Fruit fly (Drosophila melanogaster): ENCODE data around the gene twit.

twit gene

DNA sequence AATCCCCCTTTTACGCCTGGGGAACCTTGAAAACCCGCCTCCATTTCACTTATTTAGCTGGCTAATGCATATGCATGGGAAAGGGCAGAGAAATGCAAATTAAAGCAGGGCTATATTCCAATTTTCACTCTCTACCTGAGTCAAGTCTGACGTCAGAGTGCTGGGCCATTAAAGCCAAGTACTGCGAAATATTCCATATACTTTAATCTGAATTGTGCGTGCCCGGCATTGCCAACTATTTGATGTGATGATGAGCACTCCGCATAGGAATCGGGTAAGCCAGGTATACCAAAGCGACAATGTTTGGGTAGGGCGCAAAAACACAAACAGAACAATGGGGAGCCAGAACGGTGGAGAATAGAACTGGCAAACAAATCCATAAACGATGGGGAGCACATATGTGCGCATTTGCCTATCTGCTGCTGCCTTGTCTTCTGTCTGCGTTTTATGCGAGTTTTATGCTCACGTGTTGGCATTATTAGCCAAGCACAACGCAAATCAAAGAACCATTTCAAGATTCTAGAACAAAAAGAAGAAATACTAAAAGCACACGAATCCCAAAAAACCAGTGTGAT lies 27.3 kb downstream of the twit start:
- TF ChIP-seq CTCF (optimal IDR thresholded peaks at IDR 0.05) (no peak), CG8478 (optimal IDR thresholded peaks at IDR 0.05) (no peak)

DNA sequence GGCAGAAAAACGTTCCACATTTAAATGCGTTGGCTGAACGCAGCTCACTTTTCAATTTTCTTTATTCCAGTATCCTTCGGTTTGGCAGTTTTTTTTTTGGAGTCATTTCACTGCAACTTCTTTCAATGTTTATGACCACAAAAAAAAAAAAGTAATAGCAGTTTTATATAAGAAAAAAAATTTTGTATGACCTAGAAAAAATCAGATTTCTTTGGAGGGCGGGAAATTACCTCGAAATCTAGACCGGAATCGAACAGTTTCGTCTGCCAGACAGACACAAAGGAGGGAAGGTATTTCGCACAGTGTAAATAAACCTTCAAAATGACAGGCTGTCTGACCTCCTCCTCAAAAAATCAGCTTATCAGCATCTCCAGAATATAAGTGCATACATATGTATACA lies 28.1 kb downstream of the twit start:
- no peak for TF ChIP-seq CTCF (optimal IDR thresholded peaks at IDR 0.05)
- no peak for TF ChIP-seq CG8478 (optimal IDR thresholded peaks at IDR 0.05)

DNA sequence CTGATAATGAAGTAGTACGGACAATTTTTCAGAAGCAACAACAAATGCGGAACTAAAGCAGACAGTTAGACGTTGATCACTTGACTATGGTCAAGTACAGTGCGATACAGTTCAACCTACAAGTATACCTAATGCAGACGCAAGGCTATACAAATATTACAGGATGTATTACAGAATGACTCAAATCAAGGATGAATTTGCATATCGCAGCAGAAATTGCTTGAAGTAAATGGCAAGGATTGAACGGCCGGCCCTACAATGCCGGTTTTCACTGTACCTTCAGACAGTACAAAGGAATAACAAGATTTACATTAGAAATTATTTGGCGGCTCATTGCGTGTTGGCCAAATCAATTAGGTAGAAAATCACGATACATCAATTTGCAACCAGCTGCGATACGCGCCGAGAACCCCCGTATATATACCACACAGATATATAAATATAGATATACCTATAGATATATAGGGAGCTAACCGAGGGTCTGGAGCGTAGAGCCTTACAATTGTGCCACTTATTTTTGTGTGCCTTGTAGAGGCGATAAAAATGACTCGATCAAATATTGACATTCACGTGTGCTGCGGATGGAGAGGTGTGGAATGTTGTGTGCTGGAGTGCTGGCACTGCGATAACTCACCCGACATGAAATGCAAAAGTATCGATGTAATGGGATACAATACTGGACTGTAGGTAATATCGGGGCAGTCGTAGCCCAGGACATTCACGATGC lies 29.1 kb downstream of the twit start:
- no peak for TF ChIP-seq CTCF (optimal IDR thresholded peaks at IDR 0.05)
- TF ChIP-seq CG8478 (optimal IDR thresholded peaks at IDR 0.05) = no peak

DNA sequence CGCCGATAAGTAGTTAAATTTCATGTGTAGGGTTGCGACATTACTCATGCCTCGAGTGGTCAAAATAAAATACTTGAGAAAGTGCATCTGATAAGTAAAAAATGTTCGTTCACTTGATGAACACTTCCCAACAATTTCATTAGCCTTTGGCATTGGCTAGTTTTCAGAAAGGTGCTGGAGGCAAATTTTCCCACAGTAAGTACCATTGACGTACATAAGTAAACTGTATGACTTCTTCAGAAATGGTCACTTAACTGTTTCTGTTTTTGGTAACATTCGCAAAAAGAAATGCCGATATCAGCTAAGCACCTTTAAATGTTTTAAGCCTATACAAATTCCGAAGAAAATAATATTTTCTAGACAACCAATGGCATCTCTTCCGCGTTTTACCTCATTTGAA lies 30.7 kb downstream of the twit start:
- no peak for TF ChIP-seq CG8478 (optimal IDR thresholded peaks at IDR 0.05)
- no peak for TF ChIP-seq CTCF (optimal IDR thresholded peaks at IDR 0.05)

DNA sequence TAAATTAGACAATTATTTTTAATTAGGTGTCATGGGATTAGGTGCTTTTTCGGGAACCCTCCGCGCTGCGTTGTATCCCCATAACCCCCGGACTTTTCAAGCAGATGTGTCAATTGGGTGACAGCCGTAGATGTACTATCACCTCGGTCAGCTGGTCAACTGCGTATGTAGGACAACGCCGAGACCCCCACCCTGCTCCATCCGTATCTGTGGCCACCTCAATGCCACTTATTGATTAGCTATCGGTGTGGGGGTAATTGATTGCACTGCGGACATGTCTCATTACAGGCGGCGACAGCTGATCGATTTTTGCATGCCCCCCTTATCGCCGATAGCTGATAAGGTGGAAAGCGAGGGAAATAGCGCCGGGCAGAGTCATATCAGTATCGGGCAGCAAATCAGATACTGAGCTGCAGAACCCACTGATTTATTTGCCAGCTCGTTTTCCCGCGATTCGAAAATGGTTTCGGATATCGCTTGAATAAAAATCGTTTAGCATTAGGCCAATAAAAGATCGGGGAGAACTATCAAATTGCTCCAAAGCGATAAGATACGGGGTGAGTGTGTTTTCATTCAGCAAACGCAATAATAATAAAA lies 31.3 kb downstream of the twit start:
- no peak for TF ChIP-seq CG8478 (optimal IDR thresholded peaks at IDR 0.05)
- no peak for TF ChIP-seq CTCF (optimal IDR thresholded peaks at IDR 0.05)

DNA sequence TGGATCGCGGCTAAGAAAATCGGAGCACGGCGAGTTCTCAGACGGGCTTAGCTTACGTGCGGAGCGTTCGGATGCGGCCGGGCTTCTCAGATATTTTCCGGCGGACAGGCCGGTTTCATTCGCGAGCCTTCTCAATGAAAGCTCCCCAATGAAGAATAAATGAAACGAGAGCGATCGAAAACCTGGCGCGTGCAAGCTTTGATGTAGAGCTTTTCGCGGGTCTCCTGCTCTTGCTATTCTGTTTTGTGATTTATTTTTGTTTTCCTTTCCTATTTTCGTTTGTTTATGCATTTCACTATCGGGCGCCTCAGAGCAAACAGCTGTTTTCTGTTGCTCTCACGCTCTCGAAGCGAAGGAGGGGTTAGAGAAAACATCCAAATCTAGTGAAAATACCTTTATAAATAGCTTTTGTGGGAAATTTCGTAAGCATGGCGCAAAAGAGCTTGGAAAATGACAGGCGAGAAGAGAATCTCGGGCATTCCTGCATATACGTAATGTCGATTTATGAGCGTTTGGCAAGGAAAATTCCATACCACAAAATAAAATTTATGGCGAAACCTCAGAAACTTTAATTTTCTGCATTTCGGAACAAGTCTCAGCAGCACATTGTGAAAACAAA lies 33.6 kb downstream of the twit start:
- no peak for TF ChIP-seq CG8478 (optimal IDR thresholded peaks at IDR 0.05)
- no peak for TF ChIP-seq CTCF (optimal IDR thresholded peaks at IDR 0.05)

DNA sequence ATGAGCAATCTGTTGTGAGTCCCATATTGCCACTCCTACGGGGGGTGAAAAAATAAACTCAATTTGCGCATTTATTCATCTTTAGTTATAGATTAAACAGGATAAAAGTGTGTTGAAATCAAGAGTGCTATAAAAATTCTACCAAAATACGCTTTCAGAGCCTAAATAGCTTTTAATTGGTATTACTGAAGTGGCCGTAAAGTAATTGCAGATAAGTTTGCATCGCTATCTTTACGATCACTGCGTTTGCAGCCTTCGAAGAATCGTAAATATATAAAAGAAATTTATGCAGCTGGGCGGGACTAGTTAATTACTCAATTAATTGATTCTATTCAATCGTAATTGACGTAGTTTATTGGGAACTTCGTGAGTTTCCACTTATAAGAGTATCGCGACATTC lies 34.9 kb downstream of the twit start:
- TF ChIP-seq CG8478 (optimal IDR thresholded peaks at IDR 0.05) (no peak), CTCF (optimal IDR thresholded peaks at IDR 0.05) (no peak)

DNA sequence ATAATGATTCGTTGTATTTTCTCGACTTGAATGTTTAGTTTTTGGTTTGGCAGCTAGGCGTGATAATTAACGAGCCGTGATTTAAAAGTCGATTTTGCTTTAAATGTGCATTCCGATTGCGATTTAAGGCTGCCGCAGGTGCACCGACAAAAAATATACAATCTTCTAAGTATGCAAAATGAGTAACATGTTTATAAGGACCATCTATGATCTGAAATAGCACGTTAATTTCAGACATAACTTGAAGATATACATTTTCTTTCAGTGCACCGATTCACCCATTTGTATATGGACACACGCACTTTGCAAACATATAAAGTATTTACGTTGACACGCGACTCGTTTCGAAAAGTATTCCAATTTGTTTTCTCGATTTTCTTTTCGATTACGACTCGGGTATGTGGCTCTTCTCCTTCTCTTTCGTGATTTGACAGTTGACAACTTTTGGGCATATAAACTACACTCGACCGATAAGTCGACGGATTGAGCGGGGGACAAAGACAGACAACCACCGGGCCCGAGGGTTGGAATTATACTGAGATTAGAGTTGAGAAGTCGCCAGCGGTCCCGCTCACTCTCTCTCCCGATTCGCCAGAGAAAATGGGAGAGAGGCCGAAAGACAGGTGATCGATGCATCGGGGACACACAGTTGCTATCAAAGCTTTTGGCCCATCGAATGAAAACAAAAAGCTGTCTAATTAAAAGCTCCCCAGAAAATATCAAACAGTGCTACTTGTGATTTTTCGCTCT lies 37.7 kb downstream of the twit start:
- TF ChIP-seq CTCF (optimal IDR thresholded peaks at IDR 0.05) (no peak), CG8478 (optimal IDR thresholded peaks at IDR 0.05) (no peak)

DNA sequence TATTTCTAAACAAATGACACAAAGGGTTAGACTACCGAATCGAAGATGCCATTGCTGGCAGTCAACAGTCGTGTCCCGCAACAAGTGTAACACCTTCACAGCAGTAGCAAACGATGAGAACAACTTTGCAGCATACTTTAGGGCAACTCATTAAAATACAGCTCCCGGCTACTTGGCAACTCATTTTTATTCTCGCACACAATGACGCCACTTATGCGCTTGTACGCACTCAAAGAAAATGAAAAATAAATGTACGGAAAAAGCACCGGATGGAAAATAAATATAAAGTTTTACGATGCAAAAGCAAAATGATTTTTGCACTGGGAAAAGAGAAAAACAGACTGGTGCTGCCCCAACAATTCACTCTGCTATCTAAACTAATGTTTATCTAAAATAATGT lies 38.8 kb downstream of the twit start:
- TF ChIP-seq CTCF (optimal IDR thresholded peaks at IDR 0.05) = peak in 1 of 2 experiments; percentile 0
- no peak for TF ChIP-seq CG8478 (optimal IDR thresholded peaks at IDR 0.05)

DNA sequence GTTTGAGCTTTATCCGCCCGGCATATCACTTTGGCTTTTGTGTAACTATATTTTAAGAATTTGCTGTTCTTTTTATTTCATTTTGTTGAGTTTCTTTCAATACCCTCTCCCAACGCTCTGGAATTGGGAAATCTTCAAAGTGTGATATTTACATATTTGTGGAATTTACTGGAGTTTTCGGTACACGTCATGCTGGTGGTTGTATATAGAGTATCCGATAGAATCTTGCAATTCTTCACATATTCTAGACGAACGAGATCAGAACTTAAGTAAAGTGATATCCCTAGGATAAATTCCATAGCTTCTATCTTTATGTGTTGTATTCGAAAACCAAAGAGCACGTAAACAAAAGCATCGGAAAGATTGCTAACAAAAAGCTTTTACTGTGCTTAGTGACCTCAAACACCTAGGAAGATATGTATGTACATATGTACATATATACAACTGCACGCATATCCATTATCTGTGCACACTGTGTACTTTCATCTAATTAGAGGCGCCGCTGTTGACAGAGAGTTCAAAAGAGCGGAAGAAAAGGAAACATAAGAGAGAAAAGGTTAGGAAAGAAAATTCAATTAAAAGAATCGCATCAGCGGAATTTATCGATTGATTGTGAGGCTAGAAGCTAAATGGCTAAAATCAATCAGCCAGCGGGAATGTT lies 44.4 kb downstream of the twit start:
- TF ChIP-seq CG8478 (optimal IDR thresholded peaks at IDR 0.05) (no peak), CTCF (optimal IDR thresholded peaks at IDR 0.05) (no peak)

DNA sequence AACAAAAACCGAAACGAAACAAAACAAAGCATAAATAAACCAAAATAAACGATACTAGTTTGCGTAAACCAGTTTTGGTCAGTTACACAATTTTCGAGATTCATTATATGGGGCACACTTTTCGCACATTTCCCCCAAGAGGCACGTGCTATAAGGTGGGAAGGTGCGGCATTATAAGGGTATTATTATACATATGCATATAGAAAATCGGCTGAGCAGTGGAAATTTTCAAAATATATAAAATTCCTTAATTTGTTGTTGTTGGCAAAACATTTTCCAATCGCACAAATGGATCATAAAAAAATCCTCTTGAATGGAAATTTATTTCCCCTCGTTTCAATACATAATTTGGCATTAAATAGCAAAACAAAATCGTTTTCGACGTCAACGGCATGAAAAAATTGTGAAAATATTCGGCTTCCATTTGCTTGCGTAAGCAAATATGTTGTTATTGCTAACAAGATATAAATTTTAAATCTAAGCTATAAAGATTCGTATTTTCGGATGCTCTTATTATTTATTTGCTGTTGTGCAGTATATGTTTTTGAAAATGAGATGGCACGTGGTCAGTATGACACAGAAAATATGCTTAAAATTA lies 46.2 kb downstream of the twit start:
- no peak for TF ChIP-seq CTCF (optimal IDR thresholded peaks at IDR 0.05)
- no peak for TF ChIP-seq CG8478 (optimal IDR thresholded peaks at IDR 0.05)

DNA sequence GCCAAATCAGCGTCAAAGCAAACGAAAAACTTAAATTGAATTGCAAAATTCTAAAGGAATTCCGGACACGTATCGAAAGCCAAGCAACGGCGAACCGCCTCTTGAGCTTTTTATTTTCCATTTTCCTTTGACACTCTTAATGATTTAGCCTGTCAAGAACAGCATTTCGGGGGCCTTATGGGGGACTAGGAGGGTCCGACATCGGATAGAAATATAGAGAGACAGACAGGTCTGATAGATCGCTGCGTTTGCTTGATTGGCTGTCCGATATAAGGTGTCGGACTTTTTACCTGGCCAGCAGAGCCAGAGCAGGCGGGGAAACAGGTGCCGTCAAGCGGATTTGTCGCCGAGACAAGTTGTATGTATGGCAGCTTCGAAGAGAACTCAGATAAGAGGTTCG lies 51.9 kb downstream of the twit start:
- no peak for TF ChIP-seq CG8478 (optimal IDR thresholded peaks at IDR 0.05)
- no peak for TF ChIP-seq CTCF (optimal IDR thresholded peaks at IDR 0.05)

DNA sequence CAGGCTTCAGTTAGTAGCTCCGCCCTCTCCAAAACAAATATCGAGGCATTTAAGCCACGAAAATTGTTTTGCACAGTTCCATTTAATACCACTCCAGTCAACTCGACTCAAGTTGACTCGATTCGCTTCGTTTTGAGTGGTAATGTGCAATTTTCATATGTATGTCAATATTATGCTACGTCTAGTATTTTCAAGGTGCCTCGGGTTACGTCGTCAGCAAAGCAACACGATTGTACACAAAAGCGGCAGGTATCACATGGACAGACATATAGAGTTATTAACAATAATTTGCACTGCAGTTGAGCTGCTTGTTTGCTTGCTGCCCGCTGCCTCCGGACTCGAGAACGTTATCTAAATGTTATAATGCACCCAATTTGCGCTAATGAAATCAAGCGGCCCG lies 52.6 kb downstream of the twit start:
- TF ChIP-seq CTCF (optimal IDR thresholded peaks at IDR 0.05) = no peak
- TF ChIP-seq CG8478 (optimal IDR thresholded peaks at IDR 0.05) = no peak

All from S2 (cell line).